Worm (Caenorhabditis elegans) whole organism, young adult: ENCODE data around the gene T26H5.9.

Source experiments
- B0035.1 ChIP-seq: sonication (generic microtip); optimal IDR thresholded peaks from 2 replicates; lab custom pipeline; 2016; ENCODE audit warnings: missing genetic modification characterization, mild to moderate bottlenecking, missing compliant biosample characterization, missing genotype, missing genetic modification reagents
- C17E4.6 ChIP-seq: fragments of 200-800 bp; sonication (Bioruptor generic); IDR thresholded peaks from 2 replicates; pipeline ENCODE4 v1.3.6; 2022; ENCODE audit warnings: missing genetic modification reagents, missing genetic modification characterization, missing compliant biosample characterization
- D2030.7 ChIP-seq: fragments of 200-800 bp; sonication (Bioruptor generic); IDR thresholded peaks from 2 replicates; pipeline ENCODE4 v1.3.6; 2022; ENCODE audit warnings: missing genetic modification reagents, missing genetic modification characterization, missing compliant biosample characterization
- F22D6.2 ChIP-seq: sonication (generic microtip); optimal IDR thresholded peaks from 2 replicates; lab custom pipeline; 2016; ENCODE audit warnings: mild to moderate bottlenecking, missing genetic modification characterization, missing compliant biosample characterization
- F23B12.7 ChIP-seq: sonication (generic microtip); optimal IDR thresholded peaks from 2 replicates; lab custom pipeline; 2017; ENCODE audit warnings: missing genetic modification characterization, mild to moderate bottlenecking, missing compliant biosample characterization, antibody characterized with exemption, moderate library complexity; ENCODE audit not compliant: insufficient read depth
- F52B5.7 ChIP-seq: sonication (generic microtip); optimal IDR thresholded peaks from 2 replicates; lab custom pipeline; 2016; ENCODE audit warnings: mild to moderate bottlenecking, missing genetic modification characterization, missing compliant biosample characterization
- K12H6.12 ChIP-seq: fragments of 200-800 bp; sonication (Bioruptor generic); optimal IDR thresholded peaks from 2 replicates; lab custom pipeline; 2018; ENCODE audit warnings: mild to moderate bottlenecking, missing genetic modification characterization, missing compliant biosample characterization
- T07F8.4 ChIP-seq: sonication (generic microtip); optimal IDR thresholded peaks from 2 replicates; lab custom pipeline; 2016; ENCODE audit warnings: mild to moderate bottlenecking, missing genetic modification characterization, moderate library complexity, missing compliant biosample characterization
- Y56A3A.18 ChIP-seq: fragments of 200-800 bp; sonication (Bioruptor generic); IDR thresholded peaks from 2 replicates; pipeline ENCODE4 v1.3.6; 2022; ENCODE audit warnings: missing genetic modification reagents, missing genetic modification characterization, missing compliant biosample characterization
- ZK185.1 ChIP-seq: sonication (generic microtip); optimal IDR thresholded peaks from 2 replicates; lab custom pipeline; 2016; ENCODE audit warnings: mild to moderate bottlenecking, missing genetic modification characterization, missing compliant biosample characterization; ENCODE audit not compliant: poor library complexity, severe bottlenecking
- akir-1 ChIP-seq: fragments of 200-800 bp; sonication (Bioruptor generic); optimal IDR thresholded peaks from 2 replicates; lab custom pipeline; 2018; ENCODE audit warnings: mild to moderate bottlenecking, missing genetic modification characterization, moderate library complexity, missing compliant biosample characterization
- aptf-2 ChIP-seq: fragments of 200-800 bp; sonication (Bioruptor generic); conservative IDR thresholded peaks from 2 replicates; pipeline ENCODE4 v1.3.6; 2022; ENCODE audit warnings: missing genetic modification reagents, missing genetic modification characterization, missing compliant biosample characterization
- atf-7 ChIP-seq: sonication (generic microtip); optimal IDR thresholded peaks from 2 replicates; lab custom pipeline; 2017; ENCODE audit warnings: mild to moderate bottlenecking, missing genetic modification characterization, missing compliant biosample characterization
- attf-3 ChIP-seq: fragments of 200-800 bp; sonication (Bioruptor generic); conservative IDR thresholded peaks from 2 replicates; pipeline ENCODE4 v1.3.6; 2022; ENCODE audit warnings: missing genetic modification reagents, missing genetic modification characterization, missing compliant biosample characterization
- attf-6 ChIP-seq: fragments of 200-800 bp; sonication (Bioruptor generic); IDR thresholded peaks from 2 replicates; pipeline ENCODE4 v1.3.6; 2022; ENCODE audit warnings: missing genetic modification reagents, missing genetic modification characterization, missing compliant biosample characterization
- bed-1 ChIP-seq: fragments of 200-800 bp; sonication (Bioruptor generic); IDR thresholded peaks from 2 replicates; pipeline ENCODE4 v1.3.6; 2022; ENCODE audit warnings: missing genetic modification reagents, missing genetic modification characterization, missing compliant biosample characterization
- ceh-40 ChIP-seq: fragments of 200-800 bp; sonication (Bioruptor generic); IDR thresholded peaks from 2 replicates; pipeline ENCODE4 v1.3.6; 2022; ENCODE audit warnings: missing genetic modification characterization, missing compliant biosample characterization
- die-1 ChIP-seq: sonication (generic microtip); optimal IDR thresholded peaks from 2 replicates; lab custom pipeline; 2016; ENCODE audit warnings: missing genotype, mild to moderate bottlenecking, missing genetic modification characterization, missing compliant biosample characterization
- egl-44 ChIP-seq: fragments of 200-800 bp; sonication (Bioruptor generic); IDR thresholded peaks from 2 replicates; pipeline ENCODE4 v1.3.6; 2022; ENCODE audit warnings: missing genetic modification reagents, missing genetic modification characterization, missing compliant biosample characterization
- ets-4 ChIP-seq: fragments of 200-800 bp; sonication (Bioruptor generic); optimal IDR thresholded peaks from 2 replicates; lab custom pipeline; 2018; ENCODE audit warnings: mild to moderate bottlenecking, missing genetic modification characterization, missing compliant biosample characterization
- hlh-26 ChIP-seq: fragments of 200-800 bp; sonication (Bioruptor generic); conservative IDR thresholded peaks from 2 replicates; pipeline ENCODE4 v1.3.6; 2022; ENCODE audit warnings: missing genetic modification reagents, missing genetic modification characterization, missing compliant biosample characterization
- lin-40 ChIP-seq: sonication (generic microtip); optimal IDR thresholded peaks from 2 replicates; lab custom pipeline; 2016; ENCODE audit warnings: missing genetic modification characterization, mild to moderate bottlenecking, missing compliant biosample characterization, missing genotype, missing genetic modification reagents
- lin-54 ChIP-seq: fragments of 200-800 bp; sonication (Bioruptor generic); optimal IDR thresholded peaks from 2 replicates; lab custom pipeline; 2018; ENCODE audit warnings: mild to moderate bottlenecking, missing genetic modification characterization, missing compliant biosample characterization
- lsy-27 ChIP-seq: sonication (generic microtip); optimal IDR thresholded peaks from 2 replicates; lab custom pipeline; 2017; ENCODE audit warnings: missing genetic modification characterization, mild to moderate bottlenecking, missing compliant biosample characterization, antibody characterized with exemption, missing genotype, borderline replicate concordance; ENCODE audit not compliant: insufficient read depth
- madf-3 ChIP-seq: fragments of 200-800 bp; sonication (Bioruptor generic); IDR thresholded peaks from 2 replicates; pipeline ENCODE4 v1.3.6; 2022; ENCODE audit warnings: missing genetic modification reagents, missing genetic modification characterization, missing compliant biosample characterization
- madf-8 ChIP-seq: fragments of 200-800 bp; sonication (Bioruptor generic); conservative IDR thresholded peaks from 2 replicates; pipeline ENCODE4 v1.3.6; 2022; ENCODE audit warnings: missing genetic modification reagents, missing genetic modification characterization, missing compliant biosample characterization
- mxl-1 ChIP-seq: sonication (generic microtip); optimal IDR thresholded peaks from 2 replicates; lab custom pipeline; 2016; ENCODE audit warnings: missing genetic modification characterization, missing compliant biosample characterization
- nfyb-1 ChIP-seq: fragments of 200-800 bp; sonication (Bioruptor generic); IDR thresholded peaks from 2 replicates; pipeline ENCODE4 v1.3.6; 2022; ENCODE audit warnings: missing genetic modification reagents, missing genetic modification characterization, missing compliant biosample characterization
- nhr-90 ChIP-seq: sonication (generic microtip); optimal IDR thresholded peaks from 2 replicates; lab custom pipeline; 2016; ENCODE audit warnings: missing genotype, mild to moderate bottlenecking, missing genetic modification characterization, missing compliant biosample characterization
- rec-8 ChIP-seq, 2 experiments: sonication (generic microtip); optimal IDR thresholded peaks; 2 replicates each; lab custom pipeline; 2016; ENCODE audit warnings: mild to moderate bottlenecking in 2 of 2, missing genetic modification characterization in 2 of 2, missing genetic modification reagents in 2 of 2, missing genotype in 2 of 2, missing biosample characterization in 1 of 2, missing compliant biosample characterization in 1 of 2, moderate library complexity in 1 of 2
- somi-1 ChIP-seq: fragments of 200-800 bp; sonication (Bioruptor generic); optimal IDR thresholded peaks from 2 replicates; lab custom pipeline; 2018; ENCODE audit warnings: mild to moderate bottlenecking, missing genetic modification characterization, missing compliant biosample characterization
- sptf-2 ChIP-seq: fragments of 200-800 bp; sonication (Bioruptor generic); optimal IDR thresholded peaks from 2 replicates; lab custom pipeline; 2018; ENCODE audit warnings: mild to moderate bottlenecking, missing genetic modification characterization, missing compliant biosample characterization
- unc-62 ChIP-seq: fragments of 150-350 bp; optimal IDR thresholded peaks from 2 replicates; lab custom pipeline; 2014; ENCODE audit warnings: missing biosample characterization, missing genetic modification reagents, missing genetic modification characterization
- zfh-2 ChIP-seq: fragments of 200-800 bp; sonication (Bioruptor generic); conservative IDR thresholded peaks from 2 replicates; pipeline ENCODE4 v1.3.6; 2022; ENCODE audit warnings: missing genetic modification reagents, missing genetic modification characterization, missing compliant biosample characterization
- ztf-22 ChIP-seq: fragments of 200-800 bp; sonication (Bioruptor generic); optimal IDR thresholded peaks from 2 replicates; lab custom pipeline; 2018; ENCODE audit warnings: mild to moderate bottlenecking, missing genetic modification characterization, moderate library complexity, missing compliant biosample characterization
- ztf-25 ChIP-seq: fragments of 200-800 bp; sonication (Bioruptor generic); IDR thresholded peaks from 2 replicates; pipeline ENCODE4 v1.3.6; 2022; ENCODE audit warnings: missing genetic modification reagents, missing genetic modification characterization, missing compliant biosample characterization

The T26H5.9 gene

ce11 chrV:15465032-15465727, 20.5 kb downstream of the T26H5.9 start, which contains the start of gene pqn-71 (continued):
- peak; percentile 90 for TF ChIP-seq attf-6 (GFP tag; lab: Robert Waterston, UW)
- TF ChIP-seq D2030.7 (GFP tag; lab: Robert Waterston, UW) = peak; percentile 97
- TF ChIP-seq bed-1 = 0 out of 2 replicates have a peak, but pooled peaks have one; percentile 72
- TF ChIP-seq attf-3 (GFP tag; lab: Robert Waterston, UW) = peak; percentile 73
- TF ChIP-seq F22D6.2 (tag; lab: Kevin White, UChicago) = peak; percentile 85
- peak; percentile 93 for TF ChIP-seq T07F8.4 (tag; lab: Kevin White, UChicago)
- TF ChIP-seq ztf-25 = peak; percentile 89; the same call in 1 of the 2 replicates
- TF ChIP-seq ZK185.1 (tag; lab: Kevin White, UChicago) = peak; percentile 94
- TF ChIP-seq F23B12.7 (tag; lab: Kevin White, UChicago) = peak; percentile 95
- peak; percentile 93 for TF ChIP-seq mxl-1 (tag; lab: Kevin White, UChicago)
- TF ChIP-seq madf-8 (GFP tag; lab: Robert Waterston, UW) = peak; percentile 69
- TF ChIP-seq F52B5.7 = peak; percentile 81
- TF ChIP-seq madf-3 (GFP tag; lab: Robert Waterston, UW) = peak; percentile 85
- TF ChIP-seq atf-7 (tag; lab: Kevin White, UChicago) = peak; percentile 85
- TF ChIP-seq unc-62 (GFP tag; lab: Kevin White, UChicago) = no peak
- TF ChIP-seq K12H6.12 (tag; lab: Kevin White, UChicago) = peak; percentile 81
- peak; percentile 95 for TF ChIP-seq egl-44 (GFP tag; lab: Robert Waterston, UW)
- peak; percentile 96 for TF ChIP-seq nfyb-1 (GFP tag; lab: Robert Waterston, UW)
- TF ChIP-seq ztf-22 (GFP tag; lab: Kevin White, UChicago) = peak; percentile 74
- TF ChIP-seq, all 124 proteins: peak for 114

ce11 chrV:15466017-15466416, 21.3 kb downstream of the T26H5.9 start:
- TF ChIP-seq F22D6.2 (tag; lab: Kevin White, UChicago) (no peak), ZK185.1 (tag; lab: Kevin White, UChicago) (no peak), zfh-2 (GFP tag; lab: Robert Waterston, UW) (peak; percentile 62), ets-4 (GFP tag; lab: Kevin White, UChicago) (no peak)

ce11 chrV:15466719-15467118, 22.0 kb downstream of the T26H5.9 start:
- no peak for TF ChIP-seq Y56A3A.18 (GFP tag; lab: Robert Waterston, UW)
- no peak for TF ChIP-seq somi-1 (GFP tag; lab: Kevin White, UChicago)
- TF ChIP-seq lin-40 (tag; lab: Kevin White, UChicago) = no peak
- TF ChIP-seq die-1 (tag; lab: Kevin White, UChicago) = no peak
- no peak for TF ChIP-seq hlh-26 (GFP tag; lab: Robert Waterston, UW)
- no peak for TF ChIP-seq egl-44 (GFP tag; lab: Robert Waterston, UW)
- TF ChIP-seq B0035.1 (tag; lab: Kevin White, UChicago) = no peak
- TF ChIP-seq sptf-2 (GFP tag; lab: Kevin White, UChicago) = no peak
- no peak for TF ChIP-seq zfh-2 (GFP tag; lab: Robert Waterston, UW)
- TF ChIP-seq nhr-90 (tag; lab: Kevin White, UChicago) = no peak
- TF ChIP-seq aptf-2 (GFP tag; lab: Robert Waterston, UW) = no peak
- no peak for TF ChIP-seq akir-1 (GFP tag; lab: Kevin White, UChicago)
- TF ChIP-seq ceh-40 (GFP tag; lab: Robert Waterston, UW) = no peak
- no peak for TF ChIP-seq rec-8 (tag; optimal IDR thresholded peaks at IDR 0.05; lab: Kevin White, UChicago)
- TF ChIP-seq C17E4.6 (GFP tag; lab: Robert Waterston, UW) = no peak
- TF ChIP-seq lin-54 (GFP tag; lab: Kevin White, UChicago) = no peak
- TF ChIP-seq lsy-27 (tag; lab: Kevin White, UChicago) = no peak
